Worm (Caenorhabditis elegans): ENCODE results near the gene rsp-1.

The rsp-1 gene

ce11 chrII:11453025-11453424 lies at the start of gene rsp-1:
Gene rsp-1, plus strand, starts transcription at chrII:11453362.
- TF ChIP-seq mep-1 (tag; optimal IDR thresholded peaks at IDR 0.05) (peak; percentile 86), mab-5 (tag; optimal IDR thresholded peaks at IDR 0.05) (no peak), sem-2 (GFP tag; optimal IDR thresholded peaks at IDR 0.05) (no peak), cnd-1 (tag; optimal IDR thresholded peaks at IDR 0.05) (peak; percentile 66), lsy-2 (tag; optimal IDR thresholded peaks at IDR 0.05) (peak; percentile 80), ces-1 (GFP tag; optimal IDR thresholded peaks at IDR 0.05) (peak; percentile 67), ceh-43 (GFP tag; optimal IDR thresholded peaks at IDR 0.05) (peak; percentile 53), elt-3 (tag; optimal IDR thresholded peaks at IDR 0.05) (peak; percentile 40), pha-4 (tag; optimal IDR thresholded peaks at IDR 0.05) (peak; percentile 96), nhr-12 (tag; optimal IDR thresholded peaks at IDR 0.05) (no peak), bed-3 (GFP tag; optimal IDR thresholded peaks at IDR 0.05) (no peak), tbx-8 (GFP tag; optimal IDR thresholded peaks at IDR 0.05) (peak; percentile 15), hlh-1 (tag; optimal IDR thresholded peaks at IDR 0.05) (peak; percentile 44), elt-1 (tag; optimal IDR thresholded peaks at IDR 0.05; ENCODE audit: borderline replicate concordance, insufficient read depth) (no peak), nhr-237 (tag; optimal IDR thresholded peaks at IDR 0.05) (peak; percentile 72), drap-1 (GFP tag; optimal IDR thresholded peaks at IDR 0.05) (peak; percentile 39), lin-32 (GFP tag; optimal IDR thresholded peaks at IDR 0.05) (peak; percentile 20), lin-13 (tag; optimal IDR thresholded peaks at IDR 0.05) (peak; percentile 93), unc-120 (tag; optimal IDR thresholded peaks at IDR 0.05; ENCODE audit: poor library complexity, severe bottlenecking) (peak; percentile 31), unc-62 (GFP tag; optimal IDR thresholded peaks at IDR 0.05) (peak; percentile 43), ham-2 (GFP tag; optimal IDR thresholded peaks at IDR 0.05) (no peak), blmp-1 (tag; optimal IDR thresholded peaks at IDR 0.05) (no peak), mls-2 (tag; optimal IDR thresholded peaks at IDR 0.05) (peak; percentile 81), M03D4.4 (tag; optimal IDR thresholded peaks at IDR 0.05) (peak; percentile 37), flh-1 (GFP tag; optimal IDR thresholded peaks at IDR 0.05) (no peak), snpc-4 (tag; optimal IDR thresholded peaks at IDR 0.05) (no peak), ztf-11 (tag; optimal IDR thresholded peaks at IDR 0.05) (peak; percentile 75), nhr-28 (tag; optimal IDR thresholded peaks at IDR 0.05) (no peak), zip-8 (tag; optimal IDR thresholded peaks at IDR 0.05) (no peak), ceh-39 (tag; optimal IDR thresholded peaks at IDR 0.05) (peak; percentile 79), unc-39 (tag; optimal IDR thresholded peaks at IDR 0.05) (no peak), ceh-83 (GFP tag; optimal IDR thresholded peaks at IDR 0.05) (no peak), sptf-1 (tag; optimal IDR thresholded peaks at IDR 0.05) (peak; percentile 90), nhr-2 (tag; optimal IDR thresholded peaks at IDR 0.05) (no peak), nhr-76 (tag; optimal IDR thresholded peaks at IDR 0.05) (no peak)

- peak; percentile 78 for TF ChIP-seq ces-1 (GFP tag; optimal IDR thresholded peaks at IDR 0.05)
- TF ChIP-seq nhr-76 (tag; optimal IDR thresholded peaks at IDR 0.05), result no peak
Observed at ce11 chrII:11409678-11410133, 43.5 kb upstream of the rsp-1 start, which contains the start of gene C05D12.7. Gene C05D12.7, plus strand, starts transcription at chrII:11410083.

- TF ChIP-seq blmp-1 (tag; optimal IDR thresholded peaks at IDR 0.05) (no peak), elt-1 (tag; optimal IDR thresholded peaks at IDR 0.05; ENCODE audit: borderline replicate concordance, insufficient read depth) (no peak), nhr-12 (tag; optimal IDR thresholded peaks at IDR 0.05) (no peak), nhr-237 (tag; optimal IDR thresholded peaks at IDR 0.05) (no peak), zip-8 (tag; optimal IDR thresholded peaks at IDR 0.05) (no peak), lin-13 (tag; optimal IDR thresholded peaks at IDR 0.05) (no peak), snpc-4 (tag; optimal IDR thresholded peaks at IDR 0.05) (no peak), mep-1 (tag; optimal IDR thresholded peaks at IDR 0.05) (no peak), flh-1 (GFP tag; optimal IDR thresholded peaks at IDR 0.05) (no peak), nhr-76 (tag; optimal IDR thresholded peaks at IDR 0.05) (no peak), bed-3 (GFP tag; optimal IDR thresholded peaks at IDR 0.05) (no peak), mab-5 (tag; optimal IDR thresholded peaks at IDR 0.05) (no peak), M03D4.4 (tag; optimal IDR thresholded peaks at IDR 0.05) (no peak), drap-1 (GFP tag; optimal IDR thresholded peaks at IDR 0.05) (no peak), ceh-43 (GFP tag; optimal IDR thresholded peaks at IDR 0.05) (no peak), unc-120 (tag; optimal IDR thresholded peaks at IDR 0.05; ENCODE audit: poor library complexity, severe bottlenecking) (no peak)
Observed at ce11 chrII:11415672-11416071, 37.5 kb upstream of the rsp-1 start, which contains the start of gene C05D12.1. Gene C05D12.1, minus strand, starts transcription at chrII:11415772.

Measured in whole organism, mixed stage, embryonic.